Worm (Caenorhabditis elegans) whole organism, mixed stage, embryonic: ENCODE data around the gene cacn-1.

ENCODE experiments used
- M03D4.4 ChIP-seq: sonication (generic microtip); optimal IDR thresholded peaks from 2 replicates; lab custom pipeline; 2017; ENCODE audit warnings: mild to moderate bottlenecking, missing genetic modification characterization, missing compliant biosample characterization
- bed-3 ChIP-seq: fragments of 200-800 bp; sonication (Bioruptor generic); optimal IDR thresholded peaks from 3 replicates; lab custom pipeline; 2018; ENCODE audit warnings: mild to moderate bottlenecking, missing genetic modification characterization, moderate library complexity, missing compliant biosample characterization
- blmp-1 ChIP-seq: fragments of 150-350 bp; optimal IDR thresholded peaks from 2 replicates; lab custom pipeline; 2014; ENCODE audit warnings: missing biosample characterization, missing genetic modification characterization
- ceh-39 ChIP-seq: fragments of 150-350 bp; optimal IDR thresholded peaks from 2 replicates; lab custom pipeline; 2014; ENCODE audit warnings: missing biosample characterization, missing genetic modification characterization
- ceh-43 ChIP-seq: fragments of 200-800 bp; sonication (Bioruptor generic); optimal IDR thresholded peaks from 2 replicates; lab custom pipeline; 2018; ENCODE audit warnings: mild to moderate bottlenecking, missing genetic modification characterization, moderate library complexity, missing compliant biosample characterization
- ceh-83 ChIP-seq: fragments of 200-800 bp; sonication (Bioruptor generic); optimal IDR thresholded peaks from 2 replicates; lab custom pipeline; 2018; ENCODE audit warnings: mild to moderate bottlenecking, missing genetic modification characterization, missing compliant biosample characterization
- ces-1 ChIP-seq: fragments of 150-350 bp; optimal IDR thresholded peaks from 2 replicates; lab custom pipeline; 2014; ENCODE audit warnings: missing biosample characterization, missing genetic modification reagents, missing genetic modification characterization
- cnd-1 ChIP-seq: fragments of 200-800 bp; sonication (Bioruptor generic); optimal IDR thresholded peaks from 2 replicates; lab custom pipeline; 2018; ENCODE audit warnings: mild to moderate bottlenecking, missing genetic modification characterization, missing compliant biosample characterization
- drap-1 ChIP-seq: fragments of 200-800 bp; sonication (Bioruptor generic); optimal IDR thresholded peaks from 3 replicates; lab custom pipeline; 2018; ENCODE audit warnings: mild to moderate bottlenecking, missing genetic modification characterization, missing compliant biosample characterization
- elt-1 ChIP-seq: sonication (generic microtip); optimal IDR thresholded peaks from 2 replicates; lab custom pipeline; 2017; ENCODE audit warnings: missing genetic modification characterization, mild to moderate bottlenecking, missing compliant biosample characterization, antibody characterized with exemption, moderate library complexity, borderline replicate concordance; ENCODE audit not compliant: insufficient read depth
- elt-3 ChIP-seq: fragments of 150-350 bp; optimal IDR thresholded peaks from 2 replicates; lab custom pipeline; 2014; ENCODE audit warnings: missing biosample characterization, missing genetic modification characterization
- flh-1 ChIP-seq: fragments of 200-800 bp; sonication (Bioruptor generic); optimal IDR thresholded peaks from 2 replicates; lab custom pipeline; 2018; ENCODE audit warnings: mild to moderate bottlenecking, missing genetic modification characterization, moderate library complexity, missing compliant biosample characterization
- hlh-1 ChIP-seq: fragments of 150-350 bp; optimal IDR thresholded peaks from 2 replicates; lab custom pipeline; 2014; ENCODE audit warnings: missing biosample characterization, missing genetic modification reagents, missing genetic modification characterization
- lin-32 ChIP-seq: fragments of 200-800 bp; sonication (Bioruptor generic); optimal IDR thresholded peaks from 2 replicates; lab custom pipeline; 2018; ENCODE audit warnings: mild to moderate bottlenecking, missing genetic modification characterization, missing compliant biosample characterization
- lsy-2 ChIP-seq: fragments of 150-350 bp; optimal IDR thresholded peaks from 2 replicates; lab custom pipeline; 2014; ENCODE audit warnings: missing biosample characterization, missing genetic modification characterization
- mep-1 ChIP-seq: fragments of 150-350 bp; optimal IDR thresholded peaks from 2 replicates; lab custom pipeline; 2017; ENCODE audit warnings: missing biosample characterization, missing genetic modification reagents, missing genetic modification characterization, inconsistent platforms
- mls-2 ChIP-seq: sonication (generic microtip); optimal IDR thresholded peaks from 2 replicates; lab custom pipeline; 2016; ENCODE audit warnings: mild to moderate bottlenecking, missing genetic modification characterization, moderate library complexity, missing compliant biosample characterization
- nhr-12 ChIP-seq: fragments of 150-350 bp; optimal IDR thresholded peaks from 2 replicates; lab custom pipeline; 2014; ENCODE audit warnings: missing biosample characterization, missing genetic modification characterization
- nhr-2 ChIP-seq: fragments of 150-350 bp; optimal IDR thresholded peaks from 2 replicates; lab custom pipeline; 2014; ENCODE audit warnings: missing biosample characterization, missing genetic modification characterization
- nhr-237 ChIP-seq: fragments of 150-350 bp; optimal IDR thresholded peaks from 2 replicates; lab custom pipeline; 2014; ENCODE audit warnings: missing biosample characterization, missing genetic modification characterization
- nhr-28 ChIP-seq: fragments of 150-350 bp; optimal IDR thresholded peaks from 2 replicates; lab custom pipeline; 2014; ENCODE audit warnings: missing biosample characterization, missing genetic modification characterization
- pha-4 ChIP-seq: fragments of 150-350 bp; optimal IDR thresholded peaks from 2 replicates; lab custom pipeline; 2018; ENCODE audit warnings: missing biosample characterization, missing genetic modification reagents, missing genetic modification characterization
- snpc-4 ChIP-seq: fragments of 150-350 bp; optimal IDR thresholded peaks from 2 replicates; lab custom pipeline; 2014; ENCODE audit warnings: missing biosample characterization, missing genetic modification characterization
- tbx-8 ChIP-seq: fragments of 200-800 bp; sonication (Bioruptor generic); optimal IDR thresholded peaks from 2 replicates; lab custom pipeline; 2018; ENCODE audit warnings: mild to moderate bottlenecking, missing genetic modification characterization, moderate library complexity, missing compliant biosample characterization
- unc-120 ChIP-seq: sonication (generic microtip); optimal IDR thresholded peaks from 2 replicates; lab custom pipeline; 2017; ENCODE audit warnings: missing genetic modification characterization, missing compliant biosample characterization; ENCODE audit not compliant: poor library complexity, severe bottlenecking
- zip-8 ChIP-seq: fragments of 150-350 bp; optimal IDR thresholded peaks from 2 replicates; lab custom pipeline; 2014; ENCODE audit warnings: missing biosample characterization, missing genetic modification characterization

The cacn-1 gene

DNA sequence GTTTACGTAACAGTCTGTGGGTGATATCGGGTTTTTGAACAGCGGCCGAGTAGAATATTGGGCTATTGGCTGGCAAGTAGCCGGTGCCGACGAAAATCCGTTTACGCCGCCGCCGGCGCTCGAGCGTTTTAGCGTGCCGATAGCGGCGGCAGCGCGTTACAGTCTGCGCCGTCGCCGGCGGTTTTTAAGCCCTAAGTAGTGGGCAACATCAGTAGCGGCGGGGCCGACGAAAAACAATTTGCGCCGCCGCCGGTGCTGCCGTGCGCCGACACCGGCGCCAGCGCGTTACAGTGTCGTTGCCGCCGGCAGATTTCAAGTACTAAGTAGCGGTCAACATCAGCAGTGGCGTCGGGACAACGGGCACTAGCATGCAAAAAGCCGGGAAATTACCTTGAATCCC is 46.1 kb downstream of the cacn-1 start:
- TF ChIP-seq bed-3 (GFP tag; lab: Kevin White, UChicago), result no peak
- no peak for TF ChIP-seq unc-120
- no peak for TF ChIP-seq blmp-1 (tag; lab: Kevin White, UChicago)
- TF ChIP-seq zip-8 (tag; lab: Kevin White, UChicago), result no peak
- TF ChIP-seq snpc-4, result no peak
- no peak for TF ChIP-seq elt-1

ce11 chrII:14094590-14094989 is 47.4 kb downstream of the cacn-1 start, which contains the start of gene col-87:
col-87 (minus strand) TSS chrII:14094690.
- TF ChIP-seq ceh-39 (tag; lab: Kevin White, UChicago), result no peak
- no peak for TF ChIP-seq elt-1
- no peak for TF ChIP-seq ceh-83 (GFP tag; lab: Kevin White, UChicago)
- TF ChIP-seq tbx-8 (GFP tag; lab: Kevin White, UChicago), result no peak
- no peak for TF ChIP-seq nhr-237 (tag; lab: Kevin White, UChicago)
- no peak for TF ChIP-seq mls-2 (tag; lab: Kevin White, UChicago)
- TF ChIP-seq cnd-1, result no peak
- TF ChIP-seq hlh-1 (tag; lab: Kevin White, UChicago), result no peak
- no peak for TF ChIP-seq blmp-1 (tag; lab: Kevin White, UChicago)
- no peak for TF ChIP-seq nhr-12 (tag; lab: Kevin White, UChicago)
- TF ChIP-seq ceh-43 (GFP tag; lab: Kevin White, UChicago), result no peak
- no peak for TF ChIP-seq lin-32 (GFP tag; lab: Kevin White, UChicago)
- no peak for TF ChIP-seq ces-1 (GFP tag; lab: Kevin White, UChicago)
- TF ChIP-seq elt-3, result no peak
- TF ChIP-seq mep-1 (tag; lab: Kevin White, UChicago), result no peak
- no peak for TF ChIP-seq nhr-2 (tag; lab: Kevin White, UChicago)

ce11 chrII:14091182-14091581 is 50.8 kb downstream of the cacn-1 start:
- TF ChIP-seq blmp-1 (tag; lab: Kevin White, UChicago) (no peak), drap-1 (no peak), pha-4 (tag; lab: Kevin White, UChicago) (no peak), lin-32 (GFP tag; lab: Kevin White, UChicago) (no peak), tbx-8 (GFP tag; lab: Kevin White, UChicago) (no peak), bed-3 (GFP tag; lab: Kevin White, UChicago) (no peak)

ce11 chrII:14089796-14090372 is 52.1 kb downstream of the cacn-1 start:
- TF ChIP-seq unc-120 (no peak), elt-1 (no peak)

- TF ChIP-seq elt-1 (no peak), ceh-43 (GFP tag; lab: Kevin White, UChicago) (no peak), mls-2 (tag; lab: Kevin White, UChicago) (no peak), tbx-8 (GFP tag; lab: Kevin White, UChicago) (no peak), M03D4.4 (tag; lab: Kevin White, UChicago) (no peak), flh-1 (GFP tag; lab: Kevin White, UChicago) (no peak), nhr-28 (tag; lab: Kevin White, UChicago) (no peak), mep-1 (tag; lab: Kevin White, UChicago) (no peak), lsy-2 (tag; lab: Kevin White, UChicago) (no peak), nhr-12 (tag; lab: Kevin White, UChicago) (no peak), nhr-2 (tag; lab: Kevin White, UChicago) (no peak), ces-1 (GFP tag; lab: Kevin White, UChicago) (no peak)
These were observed 55.0 kb downstream of the cacn-1 start for ce11 chrII:14086931-14087330.
